Worm (Caenorhabditis elegans) whole organism, L1 larva: Measurements from ENCODE around the gene F19F10.3.

Experiments
- elt-3 ChIP-seq, 6 experiments: fragments of 150-350 bp in 1 of 6; sonication (generic microtip); optimal IDR thresholded peaks; 2 replicates each; lab custom pipeline; 2017 to 2018; ENCODE audit warnings: missing biosample characterization in 6 of 6, missing genetic modification characterization in 6 of 6, inconsistent platforms in 1 of 6
- fkh-4 ChIP-seq: sonication (generic microtip); optimal IDR thresholded peaks from 2 replicates; lab custom pipeline; 2016; ENCODE audit warnings: missing compliant biosample characterization, missing genetic modification characterization, borderline replicate concordance
- fos-1 ChIP-seq: fragments of 150-350 bp; optimal IDR thresholded peaks from 2 replicates; lab custom pipeline; 2014; ENCODE audit warnings: missing biosample characterization, missing genetic modification characterization
- jun-1 ChIP-seq: fragments of 150-350 bp; optimal IDR thresholded peaks from 2 replicates; lab custom pipeline; 2014; ENCODE audit warnings: missing biosample characterization, missing genetic modification reagents, missing genetic modification characterization
- lin-13 ChIP-seq: fragments of 150-350 bp; optimal IDR thresholded peaks from 2 replicates; lab custom pipeline; 2014; ENCODE audit warnings: missing biosample characterization, missing genetic modification reagents, missing genetic modification characterization
- lin-15B ChIP-seq: fragments of 150-350 bp; sonication (generic microtip); optimal IDR thresholded peaks from 3 replicates; lab custom pipeline; 2014; ENCODE audit warnings: missing biosample characterization, missing genetic modification characterization
- nhr-237 ChIP-seq: fragments of 150-350 bp; optimal IDR thresholded peaks from 2 replicates; lab custom pipeline; 2014; ENCODE audit warnings: missing biosample characterization, missing genetic modification characterization
- nhr-28 ChIP-seq: fragments of 150-350 bp; optimal IDR thresholded peaks from 2 replicates; lab custom pipeline; 2014; ENCODE audit warnings: missing biosample characterization, missing genetic modification characterization
- nhr-77 ChIP-seq: fragments of 150-350 bp; optimal IDR thresholded peaks from 2 replicates; lab custom pipeline; 2014; ENCODE audit warnings: missing biosample characterization, missing genetic modification characterization
- sptf-1 ChIP-seq: fragments of 150-350 bp; optimal IDR thresholded peaks from 2 replicates; lab custom pipeline; 2014; ENCODE audit warnings: missing biosample characterization, missing genetic modification characterization
- xbp-1 ChIP-seq: sonication (generic microtip); optimal IDR thresholded peaks from 2 replicates; lab custom pipeline; 2016; ENCODE audit warnings: missing genetic modification characterization, missing compliant biosample characterization
- zag-1 ChIP-seq: fragments of 150-350 bp; optimal IDR thresholded peaks from 2 replicates; lab custom pipeline; 2014; ENCODE audit warnings: missing biosample characterization, missing genetic modification characterization

- TF ChIP-seq nhr-28 (tag; lab: Kevin White, UChicago) (no peak), elt-3 (tag; optimal IDR thresholded peaks at IDR 0.05; lab: Kevin White, UChicago) (no peak), jun-1 (tag; lab: Kevin White, UChicago) (no peak), xbp-1 (tag; lab: Kevin White, UChicago) (no peak), fos-1 (tag; lab: Kevin White, UChicago) (no peak), lin-15B (tag; lab: Kevin White, UChicago) (no peak), nhr-77 (tag; lab: Kevin White, UChicago) (no peak), nhr-237 (tag; lab: Kevin White, UChicago) (no peak), zag-1 (tag; lab: Kevin White, UChicago) (no peak), fkh-4 (tag; lab: Kevin White, UChicago) (no peak), sptf-1 (tag; lab: Kevin White, UChicago) (no peak), lin-13 (GFP tag; lab: Kevin White, UChicago) (no peak)
Observed at ce11 chrV:7504271-7504670, 47.6 kb upstream of the F19F10.3 start, which contains the start of gene srh-229.
